Worm (Caenorhabditis elegans): ENCODE results near the gene egl-10.

ce11 chrV:12477139-12477538, 14.3 kb upstream of the egl-10 start:
- TF ChIP-seq W03F9.2 (tag; optimal IDR thresholded peaks at IDR 0.05) (no peak), him-1 (tag; optimal IDR thresholded peaks at IDR 0.05) (no peak)

Data from whole organism, L4/young adult.